Worm (Caenorhabditis elegans) whole organism, mixed stage, embryonic: ENCODE results near the gene F54D12.7.

ENCODE experiments used
- ham-2 ChIP-seq: fragments of 200-800 bp; sonication (Bioruptor generic); optimal IDR thresholded peaks from 2 replicates; lab custom pipeline; 2018; ENCODE audit warnings: mild to moderate bottlenecking, missing genetic modification characterization, missing compliant biosample characterization
- mab-5 ChIP-seq: fragments of 150-350 bp; optimal IDR thresholded peaks from 2 replicates; lab custom pipeline; 2014; ENCODE audit warnings: missing biosample characterization, missing genetic modification characterization
- mep-1 ChIP-seq: fragments of 150-350 bp; optimal IDR thresholded peaks from 2 replicates; lab custom pipeline; 2017; ENCODE audit warnings: missing biosample characterization, missing genetic modification reagents, missing genetic modification characterization, inconsistent platforms
- nhr-12 ChIP-seq: fragments of 150-350 bp; optimal IDR thresholded peaks from 2 replicates; lab custom pipeline; 2014; ENCODE audit warnings: missing biosample characterization, missing genetic modification characterization
- nhr-237 ChIP-seq: fragments of 150-350 bp; optimal IDR thresholded peaks from 2 replicates; lab custom pipeline; 2014; ENCODE audit warnings: missing biosample characterization, missing genetic modification characterization
- snpc-4 ChIP-seq: fragments of 150-350 bp; optimal IDR thresholded peaks from 2 replicates; lab custom pipeline; 2014; ENCODE audit warnings: missing biosample characterization, missing genetic modification characterization
- unc-39 ChIP-seq: fragments of 150-350 bp; optimal IDR thresholded peaks from 2 replicates; lab custom pipeline; 2014; ENCODE audit warnings: missing biosample characterization, missing genetic modification characterization
- unc-62 ChIP-seq: fragments of 150-350 bp; optimal IDR thresholded peaks from 2 replicates; lab custom pipeline; 2014; ENCODE audit warnings: missing biosample characterization, missing genetic modification reagents, missing genetic modification characterization
- ztf-11 ChIP-seq: fragments of 150-350 bp; optimal IDR thresholded peaks from 2 replicates; lab custom pipeline; 2014; ENCODE audit warnings: missing biosample characterization, missing genetic modification characterization

- TF ChIP-seq ham-2 (GFP tag; lab: Kevin White, UChicago) (no peak), unc-39 (tag; lab: Kevin White, UChicago) (no peak), snpc-4 (tag; lab: Kevin White, UChicago) (no peak), nhr-237 (tag; lab: Kevin White, UChicago) (no peak), unc-62 (no peak), mep-1 (no peak), ztf-11 (tag; lab: Kevin White, UChicago) (no peak), nhr-12 (tag; lab: Kevin White, UChicago) (no peak), mab-5 (no peak)
Observed at ce11 chrII:1369322-1369721, 15.9 kb downstream of the F54D12.7 start.
